Worm (Caenorhabditis elegans): ENCODE results near the gene dsb-3.

DNA sequence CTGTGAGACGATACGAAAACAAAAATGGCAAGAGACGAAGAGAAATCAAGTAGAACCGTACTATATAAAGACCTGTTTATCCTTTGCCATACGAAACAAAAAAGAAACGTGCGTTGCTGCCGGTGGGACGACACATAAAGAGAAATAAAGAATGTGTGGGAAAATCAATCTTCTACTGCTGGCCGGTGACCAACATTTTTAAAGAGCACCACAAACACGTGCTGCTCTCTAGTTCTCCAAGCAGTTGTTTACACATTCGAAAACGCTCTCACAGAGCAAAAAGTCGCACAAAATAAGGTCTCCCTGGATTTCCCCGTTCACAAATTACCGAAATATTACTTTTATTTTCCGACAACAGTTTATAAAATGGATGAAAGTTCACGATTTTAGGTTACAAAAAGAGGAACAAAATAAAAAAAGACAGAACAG lies 30.1 kb upstream of the dsb-3 start, which contains the start of gene imp-3:
- TF ChIP-seq him-1 (tag; optimal IDR thresholded peaks at IDR 0.05): no peak
- no peak for TF ChIP-seq W03F9.2 (tag; optimal IDR thresholded peaks at IDR 0.05)
- TF ChIP-seq dao-5 (tag; optimal IDR thresholded peaks at IDR 0.05): no peak

All from whole organism, L4/young adult.